Worm (Caenorhabditis elegans): ENCODE results near the gene aat-6.
"Not testable (repeated sequence)": the region's sequence is repeated elsewhere in the genome, so short reads cannot be mapped to it uniquely, and the experiment has no call there.

The aat-6 gene

ce11 chrV:11486680-11487079, 16.2 kb upstream of the aat-6 start, which contains the start of gene T11F9.10:
Gene T11F9.10, plus strand, starts transcription at chrV:11486980.
- TF ChIP-seq unc-62 (GFP tag; optimal IDR thresholded peaks at IDR 0.05 in 1 of 2) (no peak), unc-62 (tag; optimal IDR thresholded peaks at IDR 0.05) (no peak), jun-1 (tag; optimal IDR thresholded peaks at IDR 0.05) (no peak), unc-130 (GFP tag; optimal IDR thresholded peaks at IDR 0.05) (no peak), hlh-30 (tag; optimal IDR thresholded peaks at IDR 0.05; ENCODE audit: insufficient read depth) (no peak), nhr-28 (tag; optimal IDR thresholded peaks at IDR 0.05) (no peak), spr-1 (tag; optimal IDR thresholded peaks at IDR 0.05) (no peak), F49E8.2 (tag; optimal IDR thresholded peaks at IDR 0.05; ENCODE audit: borderline replicate concordance) (no peak), skn-1 (tag; optimal IDR thresholded peaks at IDR 0.05) (no peak), madf-9 (GFP tag; conservative IDR thresholded peaks at IDR 0.05) (no peak), zip-11 (GFP tag; IDR thresholded peaks at IDR 0.05) (no peak), aly-2 (tag; optimal IDR thresholded peaks at IDR 0.05) (no peak), T20F7.1 (GFP tag; optimal IDR thresholded peaks at IDR 0.05) (no peak), zfp-3 (GFP tag; conservative IDR thresholded peaks at IDR 0.05) (no peak), ceh-32 (tag; optimal IDR thresholded peaks at IDR 0.05; ENCODE audit: poor library complexity) (no peak), nhr-41 (GFP tag; IDR thresholded peaks at IDR 0.05) (no peak)

- TF ChIP-seq set-16 (GFP tag; IDR thresholded peaks at IDR 0.05), result no peak
- TF ChIP-seq nhr-111 (GFP tag; optimal IDR thresholded peaks at IDR 0.05), result no peak
- no peak for TF ChIP-seq dmd-8 (GFP tag; IDR thresholded peaks at IDR 0.05)
- no peak for TF ChIP-seq nhr-10 (tag; optimal IDR thresholded peaks at IDR 0.05)
- TF ChIP-seq zfp-2 (tag; optimal IDR thresholded peaks at IDR 0.05), result no peak
- TF ChIP-seq attf-4 (tag; optimal IDR thresholded peaks at IDR 0.05), result no peak
- TF ChIP-seq lin-1 (GFP tag; IDR thresholded peaks at IDR 0.05), result no peak
- TF ChIP-seq daf-16 (GFP tag; optimal IDR thresholded peaks at IDR 0.05), result no peak
- TF ChIP-seq daf-16 (tag; optimal IDR thresholded peaks at IDR 0.05), result no peak
- TF ChIP-seq spr-1 (tag; optimal IDR thresholded peaks at IDR 0.05), result no peak
- no peak for TF ChIP-seq ceh-44 (GFP tag; IDR thresholded peaks at IDR 0.05)
- no peak for TF ChIP-seq lin-39 (tag; optimal IDR thresholded peaks at IDR 0.05)
Measured at ce11 chrV:11485558-11485957, 15.1 kb upstream of the aat-6 start, which contains the start of gene srh-1. Gene srh-1, plus strand, starts transcription at chrV:11485858.

- peak; percentile 87 for TF ChIP-seq set-16 (GFP tag; IDR thresholded peaks at IDR 0.05)
- TF ChIP-seq pqm-1 (tag; optimal IDR thresholded peaks at IDR 0.05), result no peak
Measured at ce11 chrV:11484404-11484803, 13.9 kb upstream of the aat-6 start.

ce11 chrV:11483580-11484092, 13.2 kb upstream of the aat-6 start, which contains the start of gene col-157:
Gene col-157, plus strand, starts transcription at chrV:11484042.
- not testable (repeated sequence) for TF ChIP-seq mxl-3 (GFP tag; optimal IDR thresholded peaks at IDR 0.05); dve-1 (tag; optimal IDR thresholded peaks at IDR 0.05; ENCODE audit: insufficient read depth); nhr-11 (tag; optimal IDR thresholded peaks at IDR 0.05)

- TF ChIP-seq dmd-8 (GFP tag; IDR thresholded peaks at IDR 0.05); lsy-2 (tag; optimal IDR thresholded peaks at IDR 0.05); zag-1 (tag; optimal IDR thresholded peaks at IDR 0.05): not testable (repeated sequence)
Measured at ce11 chrV:11480734-11481133, 10.3 kb upstream of the aat-6 start, which contains the start of gene T11F9.14. Gene T11F9.14, minus strand, starts transcription at chrV:11480834.

- TF ChIP-seq nhr-41 (GFP tag; IDR thresholded peaks at IDR 0.05), result no peak
- TF ChIP-seq pha-4 (GFP tag; IDR thresholded peaks at IDR 0.05), result no peak
- TF ChIP-seq pha-4 (tag; optimal IDR thresholded peaks at IDR 0.05), result no peak
- no peak for TF ChIP-seq fkh-10 (GFP tag; optimal IDR thresholded peaks at IDR 0.05)
- no peak for TF ChIP-seq unc-62 (GFP tag; optimal IDR thresholded peaks at IDR 0.05 in 1 of 2)
- TF ChIP-seq unc-62 (tag; optimal IDR thresholded peaks at IDR 0.05), result no peak
- no peak for TF ChIP-seq daf-16 (GFP tag; optimal IDR thresholded peaks at IDR 0.05)
- no peak for TF ChIP-seq daf-16 (tag; optimal IDR thresholded peaks at IDR 0.05)
- no peak for TF ChIP-seq zfp-3 (GFP tag; conservative IDR thresholded peaks at IDR 0.05)
- TF ChIP-seq lin-1 (GFP tag; IDR thresholded peaks at IDR 0.05), result no peak
- no peak for TF ChIP-seq rbr-2 (tag; optimal IDR thresholded peaks at IDR 0.05)
- no peak for TF ChIP-seq nhr-76 (tag; optimal IDR thresholded peaks at IDR 0.05)
- TF ChIP-seq arid-1 (GFP tag; conservative IDR thresholded peaks at IDR 0.05), result no peak
- no peak for TF ChIP-seq ces-1 (GFP tag; optimal IDR thresholded peaks at IDR 0.05)
- no peak for TF ChIP-seq zip-11 (GFP tag; IDR thresholded peaks at IDR 0.05)
- TF ChIP-seq Y48G9A.11 (GFP tag; IDR thresholded peaks at IDR 0.05), result no peak
- TF ChIP-seq nhr-48 (tag; optimal IDR thresholded peaks at IDR 0.05), result no peak
- no peak for TF ChIP-seq Y5F2A.4 (GFP tag; optimal IDR thresholded peaks at IDR 0.05)
Measured at ce11 chrV:11479406-11479805, 8.9 kb upstream of the aat-6 start, which contains the start of gene T11F9.22. Gene T11F9.22, plus strand, starts transcription at chrV:11479706.
